Worm (Caenorhabditis elegans) whole organism, L1 larva: ENCODE measurements around the gene ZK1240.5.
A peak's percentile ranks its signal among the peaks of the same experiment; 100 is the strongest.

Experiments
- C16A3.4 ChIP-seq: fragments of 150-350 bp; optimal IDR thresholded peaks from 2 replicates; lab custom pipeline; 2014; ENCODE audit warnings: missing biosample characterization, missing genetic modification characterization
- C34B4.2 ChIP-seq: sonication (generic microtip); optimal IDR thresholded peaks from 2 replicates; lab custom pipeline; 2017; ENCODE audit warnings: mild to moderate bottlenecking, missing genetic modification characterization, missing compliant biosample characterization
- aha-1 ChIP-seq: fragments of 150-350 bp; optimal IDR thresholded peaks from 2 replicates; lab custom pipeline; 2014; ENCODE audit warnings: missing biosample characterization, missing genetic modification characterization
- ama-1 ChIP-seq: fragments of 150-350 bp; optimal IDR thresholded peaks from 2 replicates; lab custom pipeline; 2014
- blmp-1 ChIP-seq: fragments of 150-350 bp; optimal IDR thresholded peaks from 2 replicates; lab custom pipeline; 2014; ENCODE audit warnings: missing biosample characterization, missing genetic modification characterization
- ceh-63 ChIP-seq: fragments of 200-800 bp; sonication (Bioruptor generic); optimal IDR thresholded peaks from 2 replicates; lab custom pipeline; 2018; ENCODE audit warnings: mild to moderate bottlenecking, missing genetic modification characterization, missing compliant biosample characterization
- ceh-8 ChIP-seq: fragments of 200-800 bp; sonication (Bioruptor generic); optimal IDR thresholded peaks from 2 replicates; lab custom pipeline; 2018; ENCODE audit warnings: mild to moderate bottlenecking, missing genetic modification characterization, moderate library complexity, missing compliant biosample characterization
- ceh-88 ChIP-seq: fragments of 200-800 bp; sonication (Bioruptor generic); IDR thresholded peaks from 2 replicates; pipeline ENCODE4 v1.3.6; 2022; ENCODE audit warnings: missing genetic modification characterization, missing compliant biosample characterization
- ceh-90 ChIP-seq: sonication (generic microtip); optimal IDR thresholded peaks from 2 replicates; lab custom pipeline; 2016; ENCODE audit warnings: missing genetic modification characterization, missing compliant biosample characterization
- ces-1 ChIP-seq: fragments of 150-350 bp; optimal IDR thresholded peaks from 2 replicates; lab custom pipeline; 2014; ENCODE audit warnings: missing biosample characterization, missing genetic modification reagents, missing genetic modification characterization
- efl-1 ChIP-seq, 4 experiments: fragments of 150-350 bp; optimal IDR thresholded peaks in 3 of 4; peaks in 1 of 4; 1 replicate in 1 of 4; 2 replicates in 3 of 4; lab custom pipeline; 2014; ENCODE audit warnings: missing biosample characterization in 2 of 4, missing genetic modification characterization in 2 of 4, missing genetic modification reagents in 2 of 4
- efl-3 ChIP-seq: fragments of 200-800 bp; sonication (Bioruptor generic); optimal IDR thresholded peaks from 2 replicates; lab custom pipeline; 2018; ENCODE audit warnings: mild to moderate bottlenecking, missing genetic modification characterization, missing compliant biosample characterization
- elt-2 ChIP-seq: sonication (generic microtip); optimal IDR thresholded peaks from 2 replicates; lab custom pipeline; 2016; ENCODE audit warnings: missing genetic modification characterization, mild to moderate bottlenecking, inconsistent platforms, missing compliant biosample characterization, missing genetic modification reagents
- ets-5 ChIP-seq: fragments of 200-800 bp; sonication (Bioruptor generic); IDR thresholded peaks from 2 replicates; pipeline ENCODE4 v1.3.6; 2022; ENCODE audit warnings: missing genetic modification characterization, missing compliant biosample characterization
- fkh-10 ChIP-seq: sonication (generic microtip); optimal IDR thresholded peaks from 2 replicates; lab custom pipeline; 2017; ENCODE audit warnings: missing biosample characterization, missing genetic modification reagents, missing genetic modification characterization
- fkh-4 ChIP-seq: sonication (generic microtip); optimal IDR thresholded peaks from 2 replicates; lab custom pipeline; 2016; ENCODE audit warnings: missing compliant biosample characterization, missing genetic modification characterization, borderline replicate concordance
- fkh-8 ChIP-seq: sonication (generic microtip); optimal IDR thresholded peaks from 2 replicates; lab custom pipeline; 2016; ENCODE audit warnings: mild to moderate bottlenecking, missing genetic modification characterization, missing compliant biosample characterization
- fos-1 ChIP-seq: fragments of 150-350 bp; optimal IDR thresholded peaks from 2 replicates; lab custom pipeline; 2014; ENCODE audit warnings: missing biosample characterization, missing genetic modification characterization
- hlh-17 ChIP-seq: fragments of 200-800 bp; sonication (Bioruptor generic); optimal IDR thresholded peaks from 2 replicates; lab custom pipeline; 2018; ENCODE audit warnings: missing genetic modification characterization, mild to moderate bottlenecking, missing compliant biosample characterization, moderate library complexity, borderline replicate concordance
- hlh-4 ChIP-seq: sonication (generic microtip); optimal IDR thresholded peaks from 2 replicates; lab custom pipeline; 2016; ENCODE audit warnings: mild to moderate bottlenecking, missing genetic modification characterization, missing compliant biosample characterization
- hpl-2 ChIP-seq: fragments of 150-350 bp; optimal IDR thresholded peaks from 2 replicates; lab custom pipeline; 2014; ENCODE audit warnings: missing biosample characterization, missing genetic modification reagents, missing genetic modification characterization
- irx-1 ChIP-seq: sonication (generic microtip); optimal IDR thresholded peaks from 2 replicates; lab custom pipeline; 2016; ENCODE audit warnings: missing genetic modification characterization, missing compliant biosample characterization
- jun-1 ChIP-seq: fragments of 150-350 bp; optimal IDR thresholded peaks from 2 replicates; lab custom pipeline; 2014; ENCODE audit warnings: missing biosample characterization, missing genetic modification reagents, missing genetic modification characterization
- lin-15B ChIP-seq: fragments of 150-350 bp; sonication (generic microtip); optimal IDR thresholded peaks from 3 replicates; lab custom pipeline; 2014; ENCODE audit warnings: missing biosample characterization, missing genetic modification characterization
- mab-9 ChIP-seq: fragments of 200-800 bp; sonication (Bioruptor generic); IDR thresholded peaks from 2 replicates; pipeline ENCODE4 v1.3.6; 2022; ENCODE audit warnings: missing genetic modification reagents, missing genetic modification characterization, missing compliant biosample characterization
- mef-2 ChIP-seq: fragments of 150-350 bp; optimal IDR thresholded peaks from 2 replicates; lab custom pipeline; 2014; ENCODE audit warnings: missing biosample characterization, missing genetic modification characterization
- nhr-19 ChIP-seq: fragments of 200-800 bp; sonication (Bioruptor generic); conservative IDR thresholded peaks from 2 replicates; pipeline ENCODE4 v1.3.6; 2022; ENCODE audit warnings: missing genetic modification characterization, missing compliant biosample characterization
- nhr-20 ChIP-seq: sonication (generic microtip); optimal IDR thresholded peaks from 2 replicates; lab custom pipeline; 2016; ENCODE audit warnings: mild to moderate bottlenecking, missing genetic modification characterization, missing compliant biosample characterization
- nhr-28 ChIP-seq: fragments of 150-350 bp; optimal IDR thresholded peaks from 2 replicates; lab custom pipeline; 2014; ENCODE audit warnings: missing biosample characterization, missing genetic modification characterization
- nhr-47 ChIP-seq: sonication (generic microtip); optimal IDR thresholded peaks from 2 replicates; lab custom pipeline; 2016; ENCODE audit warnings: mild to moderate bottlenecking, missing genetic modification characterization, moderate library complexity, missing compliant biosample characterization
- nhr-76 ChIP-seq: sonication (generic microtip); optimal IDR thresholded peaks from 2 replicates; lab custom pipeline; 2017; ENCODE audit warnings: missing biosample characterization, missing genetic modification characterization
- nhr-77 ChIP-seq: fragments of 150-350 bp; optimal IDR thresholded peaks from 2 replicates; lab custom pipeline; 2014; ENCODE audit warnings: missing biosample characterization, missing genetic modification characterization
- nhr-90 ChIP-seq: sonication (generic microtip); optimal IDR thresholded peaks from 2 replicates; lab custom pipeline; 2016; ENCODE audit warnings: mild to moderate bottlenecking, missing genetic modification characterization, missing compliant biosample characterization; ENCODE audit not compliant: poor library complexity
- pax-3 ChIP-seq: fragments of 200-800 bp; sonication (Bioruptor generic); optimal IDR thresholded peaks from 2 replicates; lab custom pipeline; 2018; ENCODE audit warnings: mild to moderate bottlenecking, missing genetic modification characterization, moderate library complexity, missing compliant biosample characterization
- pqm-1 ChIP-seq: sonication (generic microtip); optimal IDR thresholded peaks from 3 replicates; lab custom pipeline; 2017; ENCODE audit warnings: missing biosample characterization, missing genetic modification characterization
- rnt-1 ChIP-seq: sonication (generic microtip); optimal IDR thresholded peaks from 2 replicates; lab custom pipeline; 2016; ENCODE audit warnings: mild to moderate bottlenecking, missing genetic modification characterization, moderate library complexity, missing compliant biosample characterization
- snpc-4 ChIP-seq: fragments of 150-350 bp; optimal IDR thresholded peaks from 2 replicates; lab custom pipeline; 2014; ENCODE audit warnings: missing biosample characterization, missing genetic modification characterization
- snu-23 ChIP-seq: sonication (generic microtip); optimal IDR thresholded peaks from 2 replicates; lab custom pipeline; 2016; ENCODE audit warnings: missing genetic modification characterization, missing compliant biosample characterization
- sox-4 ChIP-seq: sonication (generic microtip); optimal IDR thresholded peaks from 2 replicates; lab custom pipeline; 2016; ENCODE audit warnings: missing genetic modification characterization, missing compliant biosample characterization
- sptf-1 ChIP-seq: fragments of 150-350 bp; optimal IDR thresholded peaks from 2 replicates; lab custom pipeline; 2014; ENCODE audit warnings: missing biosample characterization, missing genetic modification characterization
- sup-37 ChIP-seq: fragments of 200-800 bp; sonication (Bioruptor generic); optimal IDR thresholded peaks from 2 replicates; lab custom pipeline; 2018; ENCODE audit warnings: mild to moderate bottlenecking, missing genetic modification characterization, missing compliant biosample characterization
- tbx-2 ChIP-seq: sonication (generic microtip); optimal IDR thresholded peaks from 2 replicates; lab custom pipeline; 2016; ENCODE audit warnings: missing genetic modification characterization, missing compliant biosample characterization
- tlp-1 ChIP-seq: fragments of 150-350 bp; optimal IDR thresholded peaks from 2 replicates; lab custom pipeline; 2014; ENCODE audit warnings: missing biosample characterization, missing genetic modification characterization
- unc-30 ChIP-seq: sonication (generic microtip); optimal IDR thresholded peaks from 2 replicates; lab custom pipeline; 2017; ENCODE audit warnings: missing biosample characterization, missing genetic modification characterization
- ztf-11 ChIP-seq, 2 experiments: sonication (generic microtip); optimal IDR thresholded peaks; 2 replicates each; lab custom pipeline; 2016 to 2017; ENCODE audit warnings: missing genetic modification characterization in 2 of 2, missing biosample characterization in 1 of 2, missing compliant biosample characterization in 1 of 2

Gene ZK1240.5

DNA sequence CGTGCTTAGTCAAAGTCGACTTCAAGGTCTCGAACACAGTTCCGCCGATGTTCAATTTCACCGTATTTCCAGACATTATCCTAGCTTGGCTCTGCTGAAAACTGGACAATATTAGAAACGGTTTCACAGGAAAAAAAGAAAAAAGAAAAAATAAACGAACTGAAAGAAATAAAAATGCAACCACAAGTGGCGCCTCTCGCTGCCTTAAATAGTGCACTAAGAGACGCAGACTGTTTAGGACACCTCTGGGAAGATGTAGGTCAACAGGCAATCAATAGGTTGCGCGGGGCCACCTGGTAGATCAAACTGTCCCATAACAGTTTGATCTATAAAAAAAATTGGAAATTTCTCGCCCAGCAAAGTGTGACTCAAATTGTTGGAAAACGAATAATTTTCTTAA, 19.0 kb downstream of the ZK1240.5 start, which contains the start of gene B0281.4:
Gene B0281.4 (minus strand): TSS at position 101 of the 400 bp plus-strand sequence.
- TF ChIP-seq lin-15B (tag; lab: Kevin White, UChicago), result no peak
- TF ChIP-seq pax-3 (tag; lab: Kevin White, UChicago), result no peak
- no peak for TF ChIP-seq ceh-90 (tag; lab: Kevin White, UChicago)
- TF ChIP-seq nhr-20, result no peak
- no peak for TF ChIP-seq aha-1 (tag; lab: Kevin White, UChicago)
- TF ChIP-seq irx-1 (tag; lab: Kevin White, UChicago), result no peak
- TF ChIP-seq nhr-76, result no peak
- no peak for TF ChIP-seq fkh-8 (tag; lab: Kevin White, UChicago)
- no peak for TF ChIP-seq ztf-11 (tag; optimal IDR thresholded peaks at IDR 0.05; lab: Kevin White, UChicago)
- no peak for TF ChIP-seq tlp-1 (tag; lab: Kevin White, UChicago)
- TF ChIP-seq C34B4.2 (tag; lab: Kevin White, UChicago), result no peak
- no peak for TF ChIP-seq ceh-88 (GFP tag; lab: Robert Waterston, UW)
- no peak for TF ChIP-seq nhr-28 (tag; lab: Kevin White, UChicago)
- TF ChIP-seq sox-4 (tag; lab: Kevin White, UChicago), result no peak
- no peak for TF ChIP-seq jun-1
- no peak for TF ChIP-seq efl-1 (optimal IDR thresholded peaks at IDR 0.05; lab: Kevin White, UChicago)
- no peak for TF ChIP-seq efl-1 (GFP tag; optimal IDR thresholded peaks at IDR 0.05 in 1 of 2; lab: Kevin White, UChicago)
- TF ChIP-seq nhr-47, result no peak
- no peak for TF ChIP-seq pqm-1 (tag; lab: Kevin White, UChicago)
- TF ChIP-seq ets-5, result no peak

- no peak for TF ChIP-seq hlh-17 (GFP tag; lab: Kevin White, UChicago)
- TF ChIP-seq sox-4 (tag; lab: Kevin White, UChicago), result no peak
Measured at ce11 chrII:2295817-2296315, 21.9 kb downstream of the ZK1240.5 start, which contains the start of gene fbxc-25. TSS of gene fbxc-25 (minus strand) at chrII:2296265.

ce11 chrII:2292549-2292948, 25.2 kb downstream of the ZK1240.5 start:
- TF ChIP-seq fkh-4 (tag; lab: Kevin White, UChicago) (no peak), sptf-1 (tag; lab: Kevin White, UChicago) (no peak), elt-2 (tag; lab: Kevin White, UChicago) (peak; percentile 5)

- TF ChIP-seq fkh-10 (GFP tag; lab: Kevin White, UChicago) (no peak), fos-1 (tag; lab: Kevin White, UChicago) (no peak), efl-3 (no peak), tbx-2 (tag; lab: Kevin White, UChicago) (no peak)
Measured at ce11 chrII:2292027-2292426, 25.7 kb downstream of the ZK1240.5 start, which contains the start of gene K09F6.7. TSS of gene K09F6.7 (minus strand) at chrII:2292127.

DNA sequence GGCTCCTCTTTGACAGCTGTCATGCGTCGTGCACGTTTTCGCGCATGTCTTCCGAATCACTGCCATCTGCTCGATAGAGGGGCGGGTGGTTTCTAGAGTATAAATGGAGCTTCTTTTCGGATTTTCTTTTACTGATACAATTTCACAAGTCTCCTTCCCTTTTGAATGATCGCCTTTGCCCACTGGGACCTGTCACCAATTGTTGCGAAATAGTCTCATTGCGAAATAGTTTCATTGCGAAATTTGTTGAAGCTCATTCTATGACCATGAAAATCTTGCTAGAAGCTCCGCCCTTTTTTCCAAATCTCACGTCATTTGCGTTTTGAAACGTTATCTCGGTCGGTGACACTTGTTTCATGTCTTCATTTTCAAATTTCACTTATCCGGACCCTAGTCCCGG, 28.3 kb downstream of the ZK1240.5 start:
- TF ChIP-seq mab-9 (GFP tag; lab: Robert Waterston, UW) (no peak), nhr-77 (no peak), unc-30 (tag; lab: Kevin White, UChicago) (no peak), ztf-11 (tag; optimal IDR thresholded peaks at IDR 0.05; lab: Kevin White, UChicago) (no peak), ceh-88 (GFP tag; lab: Robert Waterston, UW) (no peak), nhr-90 (no peak), mef-2 (tag; lab: Kevin White, UChicago) (no peak), blmp-1 (tag; lab: Kevin White, UChicago) (no peak), ceh-63 (GFP tag; lab: Kevin White, UChicago) (no peak), hpl-2 (no peak), lin-15B (tag; lab: Kevin White, UChicago) (no peak), ceh-8 (no peak), sup-37 (no peak), snpc-4 (no peak), nhr-76 (no peak), ces-1 (GFP tag; lab: Kevin White, UChicago) (no peak), nhr-19 (no peak), fkh-4 (tag; lab: Kevin White, UChicago) (no peak), hlh-4 (no peak), ama-1 (no peak), jun-1 (peak; percentile 51), rnt-1 (tag; lab: Kevin White, UChicago) (no peak), efl-3 (no peak), snu-23 (GFP tag; lab: Kevin White, UChicago) (no peak), C16A3.4 (tag; lab: Kevin White, UChicago) (no peak), hlh-17 (GFP tag; lab: Kevin White, UChicago) (no peak)
